Fruit fly (Drosophila melanogaster) whole organism, embryonic: Measurements from ENCODE around the gene CG31064.

Experiments
- Abd-B ChIP-seq: fragments of 200-800 bp; sonication (Bioruptor generic); optimal IDR thresholded peaks from 2 replicates; lab custom pipeline; 2018; ENCODE audit warnings: missing biosample characterization, mild to moderate bottlenecking, missing genetic modification characterization, moderate library complexity
- CG10267 ChIP-seq: fragments of 200-800 bp; sonication (Bioruptor generic); optimal IDR thresholded peaks from 2 replicates; lab custom pipeline; 2018; ENCODE audit warnings: missing biosample characterization, mild to moderate bottlenecking, missing genetic modification characterization, moderate library complexity
- CG11398 ChIP-seq: fragments of 200-800 bp; sonication (Bioruptor generic); optimal IDR thresholded peaks from 2 replicates; lab custom pipeline; 2016; ENCODE audit warnings: missing biosample characterization, missing genetic modification characterization
- CG11723 ChIP-seq: fragments of 200-800 bp; sonication (Bioruptor generic); optimal IDR thresholded peaks from 2 replicates; lab custom pipeline; 2017; ENCODE audit warnings: missing biosample characterization, mild to moderate bottlenecking, missing genetic modification characterization
- CG12071 ChIP-seq: fragments of 200-800 bp; sonication (Bioruptor generic); optimal IDR thresholded peaks from 3 replicates; lab custom pipeline; 2018; ENCODE audit warnings: missing biosample characterization, mild to moderate bottlenecking, missing genetic modification characterization
- CG12299 ChIP-seq: fragments of 200-800 bp; sonication (Bioruptor generic); optimal IDR thresholded peaks from 2 replicates; lab custom pipeline; 2018; ENCODE audit warnings: missing biosample characterization, mild to moderate bottlenecking, missing genetic modification characterization
- CG12744 ChIP-seq: fragments of 200-800 bp; sonication (Bioruptor generic); optimal IDR thresholded peaks from 2 replicates; lab custom pipeline; 2016; ENCODE audit warnings: missing biosample characterization, missing genetic modification characterization
- CG14667 ChIP-seq: fragments of 200-800 bp; sonication (Bioruptor generic); IDR thresholded peaks from 2 replicates; pipeline ENCODE4 v1.3.6; 2022; ENCODE audit warnings: missing biosample characterization, missing genetic modification characterization
- CG15601 ChIP-seq: fragments of 200-800 bp; sonication (Bioruptor generic); optimal IDR thresholded peaks from 3 replicates; lab custom pipeline; 2019; ENCODE audit warnings: missing biosample characterization, mild to moderate bottlenecking, missing genetic modification characterization, moderate library complexity
- CG16813 ChIP-seq: fragments of 200-800 bp; sonication (Bioruptor generic); IDR thresholded peaks from 3 replicates; pipeline ENCODE4 v1.3.6; 2022; ENCODE audit warnings: missing biosample characterization, missing genetic modification characterization; ENCODE audit not compliant: partially characterized antibody
- CG16863 ChIP-seq: fragments of 200-800 bp; sonication (Bioruptor generic); optimal IDR thresholded peaks from 3 replicates; lab custom pipeline; 2016; ENCODE audit warnings: missing biosample characterization, missing genetic modification characterization
- CG17829 ChIP-seq: fragments of 200-800 bp; optimal IDR thresholded peaks from 2 replicates; lab custom pipeline; 2019; ENCODE audit warnings: missing biosample characterization, mild to moderate bottlenecking, missing genetic modification characterization, moderate library complexity
- CG1792 ChIP-seq: fragments of 200-800 bp; sonication (Bioruptor generic); optimal IDR thresholded peaks from 2 replicates; lab custom pipeline; 2016; ENCODE audit warnings: missing biosample characterization, missing genetic modification characterization
- CG18599 ChIP-seq: fragments of 200-800 bp; sonication (Bioruptor generic); optimal IDR thresholded peaks from 3 replicates; lab custom pipeline; 2017; ENCODE audit warnings: missing biosample characterization, missing genetic modification characterization, mild to moderate bottlenecking, moderate library complexity, missing genetic modification reagents
- CG7357 ChIP-seq: fragments of 200-800 bp; sonication (Bioruptor generic); IDR thresholded peaks from 3 replicates; pipeline ENCODE4 v1.3.6; 2022; ENCODE audit warnings: missing biosample characterization, missing genetic modification characterization
- CG7556 ChIP-seq: fragments of 200-800 bp; sonication (Bioruptor generic); optimal IDR thresholded peaks from 2 replicates; lab custom pipeline; 2017; ENCODE audit warnings: missing biosample characterization, mild to moderate bottlenecking, missing genetic modification characterization
- CG8281 ChIP-seq: fragments of 200-800 bp; sonication (Bioruptor generic); optimal IDR thresholded peaks from 2 replicates; lab custom pipeline; 2018; ENCODE audit warnings: missing biosample characterization, mild to moderate bottlenecking, missing genetic modification characterization, moderate library complexity
- CG9215 ChIP-seq: fragments of 200-800 bp; sonication (Bioruptor generic); IDR thresholded peaks from 2 replicates; pipeline ENCODE4 v1.3.6; 2022; ENCODE audit warnings: missing biosample characterization, missing genetic modification characterization
- CG9932 ChIP-seq: fragments of 200-800 bp; sonication (Bioruptor generic); IDR thresholded peaks from 2 replicates; pipeline ENCODE4 v1.3.6; 2022; ENCODE audit warnings: missing biosample characterization, missing genetic modification characterization
- CHES-1-like ChIP-seq: fragments of 200-800 bp; sonication (Bioruptor generic); optimal IDR thresholded peaks from 2 replicates; lab custom pipeline; 2016; ENCODE audit warnings: missing biosample characterization, missing genetic modification characterization
- D19B ChIP-seq: fragments of 200-800 bp; sonication (Bioruptor generic); optimal IDR thresholded peaks from 2 replicates; lab custom pipeline; 2017; ENCODE audit warnings: missing biosample characterization, mild to moderate bottlenecking, missing genetic modification characterization
- Dad ChIP-seq: fragments of 200-800 bp; sonication (Bioruptor generic); optimal IDR thresholded peaks from 3 replicates; lab custom pipeline; 2016; ENCODE audit warnings: missing biosample characterization, missing genetic modification characterization
- Dek ChIP-seq: fragments of 200-800 bp; sonication (Bioruptor generic); optimal IDR thresholded peaks from 3 replicates; lab custom pipeline; 2019; ENCODE audit warnings: missing biosample characterization, mild to moderate bottlenecking, missing genetic modification characterization, moderate library complexity
- Dfd ChIP-seq, 2 experiments: fragments of >200 bp; optimal IDR thresholded peaks; 2 replicates each; lab custom pipeline; 2017; ENCODE audit warnings: missing biosample characterization in 2 of 2, missing genetic modification characterization in 2 of 2
- Gsc ChIP-seq: fragments of 200-800 bp; sonication (Bioruptor generic); IDR thresholded peaks from 2 replicates; pipeline ENCODE4 v1.3.6; 2022; ENCODE audit warnings: missing biosample characterization, missing genetic modification characterization
- Hand ChIP-seq: fragments of 200-800 bp; sonication (Bioruptor generic); optimal IDR thresholded peaks from 2 replicates; lab custom pipeline; 2017; ENCODE audit warnings: mild to moderate bottlenecking, missing biosample characterization, missing genetic modification reagents, missing genetic modification characterization
- Max ChIP-seq: fragments of 200-800 bp; sonication (Bioruptor generic); optimal IDR thresholded peaks from 2 replicates; lab custom pipeline; 2016; ENCODE audit warnings: missing biosample characterization, mild to moderate bottlenecking, missing genetic modification characterization
- Meics ChIP-seq: fragments of 200-800 bp; sonication (Bioruptor generic); optimal IDR thresholded peaks from 2 replicates; lab custom pipeline; 2017; ENCODE audit warnings: missing biosample characterization, mild to moderate bottlenecking, missing genetic modification characterization
- NFAT ChIP-seq: fragments of 200-800 bp; sonication (Bioruptor generic); IDR thresholded peaks from 2 replicates; pipeline ENCODE4 v1.3.6; 2022; ENCODE audit warnings: missing biosample characterization, missing genetic modification characterization
- Neu2 ChIP-seq: fragments of 200-800 bp; sonication (Bioruptor generic); optimal IDR thresholded peaks from 3 replicates; lab custom pipeline; 2016; ENCODE audit warnings: missing biosample characterization, missing genetic modification characterization, borderline replicate concordance
- abd-A ChIP-seq: fragments of 200-800 bp; sonication (Bioruptor generic); optimal IDR thresholded peaks from 3 replicates; lab custom pipeline; 2019; ENCODE audit warnings: missing biosample characterization, mild to moderate bottlenecking, missing genetic modification characterization, moderate library complexity
- cas ChIP-seq: fragments of 200-800 bp; sonication (Bioruptor generic); IDR thresholded peaks from 2 replicates; pipeline ENCODE4 v1.3.6; 2022; ENCODE audit warnings: missing biosample characterization, missing genetic modification characterization
- ci ChIP-seq: fragments of 200-800 bp; sonication (Bioruptor generic); IDR thresholded peaks from 3 replicates; pipeline ENCODE4 v1.3.6; 2022; ENCODE audit warnings: missing biosample characterization, missing genetic modification characterization
- crp ChIP-seq, 2 experiments: fragments of 200-800 bp; sonication (Bioruptor generic); optimal IDR thresholded peaks; 2 replicates in 1 of 2; 3 replicates in 1 of 2; lab custom pipeline; 2017; ENCODE audit warnings: missing biosample characterization in 2 of 2, missing genetic modification characterization in 2 of 2, mild to moderate bottlenecking in 1 of 2, moderate library complexity in 1 of 2
- her ChIP-seq: fragments of 200-800 bp; sonication (Bioruptor generic); optimal IDR thresholded peaks from 2 replicates; lab custom pipeline; 2016; ENCODE audit warnings: missing biosample characterization, missing genetic modification characterization
- ind ChIP-seq: fragments of 200-800 bp; sonication (Bioruptor generic); optimal IDR thresholded peaks from 3 replicates; lab custom pipeline; 2016; ENCODE audit warnings: missing biosample characterization, missing genetic modification characterization
- lov ChIP-seq, 2 experiments: fragments of 200-800 bp in 1 of 2; fragments of >200 bp in 1 of 2; sonication (Bioruptor generic) in 1 of 2; IDR thresholded peaks in 1 of 2; optimal IDR thresholded peaks in 1 of 2; 2 replicates in 1 of 2; 3 replicates in 1 of 2; pipeline versions ENCODE4 v1.3.6 to Lab custom; 2017 to 2022; ENCODE audit warnings: missing biosample characterization in 1 of 2, missing genetic modification characterization in 1 of 2
- prd ChIP-seq, 3 experiments: fragments of >200 bp in 2 of 3; fragments of 200-800 bp in 1 of 3; sonication (Bioruptor generic) in 1 of 3; optimal IDR thresholded peaks in 2 of 3; IDR thresholded peaks in 1 of 3; 2 replicates in 2 of 3; 3 replicates in 1 of 3; pipeline versions ENCODE4 v1.3.6 to Lab custom; 2017 to 2022; ENCODE audit warnings: missing biosample characterization in 1 of 3, missing genetic modification characterization in 1 of 3
- pum ChIP-seq: fragments of 200-800 bp; sonication (Bioruptor generic); optimal IDR thresholded peaks from 2 replicates; lab custom pipeline; 2016; ENCODE audit warnings: missing biosample characterization, missing genetic modification characterization
- scrt ChIP-seq: fragments of 200-800 bp; sonication (Bioruptor generic); optimal IDR thresholded peaks from 2 replicates; lab custom pipeline; 2018; ENCODE audit warnings: missing biosample characterization, mild to moderate bottlenecking, missing genetic modification characterization, moderate library complexity
- sima ChIP-seq: fragments of 200-800 bp; sonication (Bioruptor generic); optimal IDR thresholded peaks from 2 replicates; lab custom pipeline; 2016; ENCODE audit warnings: missing biosample characterization, missing genetic modification characterization
- tap ChIP-seq: fragments of 200-800 bp; optimal IDR thresholded peaks from 3 replicates; lab custom pipeline; 2019; ENCODE audit warnings: missing biosample characterization, mild to moderate bottlenecking, missing genetic modification characterization, moderate library complexity
- ttk ChIP-seq: fragments of 200-800 bp; sonication (Bioruptor generic); IDR thresholded peaks from 2 replicates; pipeline ENCODE4 v2.1.2; 2022; ENCODE audit warnings: missing biosample characterization, missing genetic modification characterization
- twi ChIP-seq: fragments of 200-800 bp; optimal IDR thresholded peaks from 2 replicates; lab custom pipeline; 2019; ENCODE audit warnings: missing biosample characterization, mild to moderate bottlenecking, missing genetic modification characterization, moderate library complexity
- unc-4 ChIP-seq: fragments of 200-800 bp; sonication (Bioruptor generic); IDR thresholded peaks from 2 replicates; pipeline ENCODE4 v1.3.6; 2022; ENCODE audit warnings: missing biosample characterization, missing genetic modification characterization; ENCODE audit not compliant: partially characterized antibody
- wdn ChIP-seq: fragments of 200-800 bp; sonication (Bioruptor generic); IDR thresholded peaks from 2 replicates; pipeline ENCODE4 v1.3.6; 2022; ENCODE audit warnings: missing biosample characterization, missing genetic modification characterization
- z ChIP-seq: fragments of 200-800 bp; sonication (Bioruptor generic); IDR thresholded peaks from 3 replicates; pipeline ENCODE4 v1.3.6; 2022; ENCODE audit warnings: missing biosample characterization, missing genetic modification characterization

Gene CG31064

DNA sequence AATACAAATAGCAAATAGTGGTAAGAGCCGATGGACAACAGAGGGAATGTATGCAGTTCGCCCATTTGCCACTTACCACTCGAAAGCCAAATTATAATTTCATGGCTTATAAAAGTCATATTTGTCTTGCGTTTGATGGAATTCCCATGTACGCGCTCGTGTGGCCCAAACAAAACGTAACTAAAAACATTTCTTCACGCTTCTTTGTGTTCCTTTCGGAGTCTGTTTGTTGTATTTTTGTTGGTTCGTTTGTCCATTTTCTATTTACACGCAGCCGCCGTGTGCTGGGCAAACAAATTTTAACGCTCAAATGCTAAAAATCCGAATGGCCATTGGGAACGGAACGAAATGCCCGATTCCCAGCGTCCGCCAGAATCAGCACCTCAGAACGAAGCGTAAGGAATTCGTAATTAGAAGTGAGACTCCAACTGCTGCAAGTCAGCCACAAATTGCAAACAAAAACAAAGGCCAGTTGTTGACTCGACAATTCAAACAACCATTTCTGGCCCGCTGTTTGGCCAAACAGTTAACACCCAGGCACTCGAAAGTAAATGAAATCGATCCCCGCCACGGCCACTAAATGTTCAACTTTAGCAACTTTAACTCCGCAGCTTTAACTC, 30.1 kb downstream of the CG31064 start (continued):
- TF ChIP-seq unc-4 (GFP tag; lab: Robert Waterston, UW) (no peak), CG1792 (GFP tag; lab: Kevin White, UChicago) (no peak), CG16813 (GFP tag; lab: Robert Waterston, UW) (no peak), z (GFP tag; lab: Robert Waterston, UW) (no peak), twi (tag; lab: Kevin White, UChicago) (no peak), ind (GFP tag; lab: Kevin White, UChicago) (no peak), Dfd (GFP tag; optimal IDR thresholded peaks at IDR 0.05; lab: Kevin White, UChicago) (no peak), CG17829 (tag; lab: Kevin White, UChicago) (no peak), ci (GFP tag; lab: Robert Waterston, UW) (peak; percentile 67; the same call in 2 of the 3 replicates), CG12071 (GFP tag; lab: Kevin White, UChicago) (peak; percentile 64), her (GFP tag; lab: Kevin White, UChicago) (peak; percentile 49), pum (GFP tag; lab: Kevin White, UChicago) (peak; percentile 17), D19B (GFP tag; lab: Kevin White, UChicago) (no peak), Neu2 (GFP tag; lab: Kevin White, UChicago) (no peak), CG9932 (GFP tag; lab: Robert Waterston, UW) (peak; percentile 42; the same call in 1 of the 2 replicates), crp (GFP tag; optimal IDR thresholded peaks at IDR 0.05; lab: Kevin White, UChicago) (no peak), cas (GFP tag; lab: Robert Waterston, UW) (no peak), sima (GFP tag; lab: Kevin White, UChicago) (no peak), CG11723 (GFP tag; lab: Kevin White, UChicago) (peak; percentile 34), CG8281 (peak; percentile 22), scrt (GFP tag; lab: Kevin White, UChicago) (no peak), CG11398 (GFP tag; lab: Kevin White, UChicago) (no peak), NFAT (GFP tag; lab: Robert Waterston, UW) (peak; percentile 29; the same call in 1 of the 2 replicates), CG16863 (GFP tag; lab: Kevin White, UChicago) (peak; percentile 43), Meics (peak; percentile 35), wdn (GFP tag; lab: Robert Waterston, UW) (no peak), CG10267 (tag; lab: Kevin White, UChicago) (no peak), CG7357 (GFP tag; lab: Robert Waterston, UW) (no peak), CG12744 (GFP tag; lab: Kevin White, UChicago) (no peak), Max (GFP tag; lab: Kevin White, UChicago) (no peak), CG9215 (GFP tag; lab: Robert Waterston, UW) (no peak), CG12299 (no peak), ttk (GFP tag; lab: Robert Waterston, UW) (no peak), CHES-1-like (GFP tag; lab: Kevin White, UChicago) (peak; percentile 37)
- TF ChIP-seq, all 482 proteins: peak for 195

DNA sequence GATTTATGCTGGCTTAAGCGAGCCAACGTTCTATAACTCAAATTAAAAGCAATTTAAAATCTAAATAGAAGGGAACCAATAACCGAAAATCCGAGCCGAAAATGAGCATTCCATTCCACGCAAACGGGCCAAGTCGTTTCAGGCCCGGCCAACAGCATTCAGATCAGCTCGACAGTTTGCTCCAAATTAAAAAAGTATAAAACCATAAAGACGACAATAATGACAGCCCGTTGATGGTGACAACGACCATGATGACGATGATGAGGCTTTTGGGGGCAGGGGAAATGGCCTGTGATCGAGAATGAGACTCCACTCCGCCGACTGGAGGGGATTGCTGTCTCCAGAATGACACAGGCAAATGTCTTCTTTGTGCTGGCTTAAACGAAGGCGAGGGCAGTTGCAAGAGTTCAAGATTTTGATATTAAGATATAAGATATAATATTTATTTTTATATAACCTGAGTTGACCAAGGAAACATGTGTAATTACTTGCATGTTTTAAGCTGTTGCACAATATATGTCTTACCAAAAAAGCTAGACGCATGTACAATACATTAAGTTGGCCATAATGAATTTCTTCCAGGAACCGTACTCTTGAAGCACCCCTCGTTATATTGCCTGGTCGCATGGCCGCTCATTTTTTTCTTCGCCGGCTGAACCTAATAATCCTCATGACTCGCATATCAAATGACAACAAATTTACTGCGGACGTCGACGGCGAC, 34.0 kb downstream of the CG31064 start:
- no peak for TF ChIP-seq CG14667
- TF ChIP-seq tap (tag; lab: Kevin White, UChicago), result peak; percentile 6
- TF ChIP-seq Gsc (GFP tag; lab: Robert Waterston, UW), result no peak
- TF ChIP-seq Dad, result no peak
- TF ChIP-seq prd (optimal IDR thresholded peaks at IDR 0.05; lab: Kevin White, UChicago), result no peak
- peak; percentile 51; the same call in 2 of the 3 replicates for TF ChIP-seq prd (GFP tag; IDR thresholded peaks at IDR 0.05; lab: Robert Waterston, UW)
- peak; percentile 74 for TF ChIP-seq abd-A
- peak; percentile 10 for TF ChIP-seq CG18599
- no peak for TF ChIP-seq Hand (GFP tag; lab: Kevin White, UChicago)
- peak; percentile 31 for TF ChIP-seq Abd-B (GFP tag; lab: Kevin White, UChicago)
- TF ChIP-seq lov (optimal IDR thresholded peaks at IDR 0.05; lab: Kevin White, UChicago), result no peak
- TF ChIP-seq lov (GFP tag; IDR thresholded peaks at IDR 0.05; lab: Robert Waterston, UW), result peak; percentile 26; the same call in 1 of the 3 replicates
- TF ChIP-seq CG15601 (tag; lab: Kevin White, UChicago), result peak; percentile 9
- TF ChIP-seq CG7556 (GFP tag; lab: Kevin White, UChicago), result no peak
- no peak for TF ChIP-seq Dek
